Worm (Caenorhabditis elegans): ENCODE results near the gene F15H10.7.

DNA sequence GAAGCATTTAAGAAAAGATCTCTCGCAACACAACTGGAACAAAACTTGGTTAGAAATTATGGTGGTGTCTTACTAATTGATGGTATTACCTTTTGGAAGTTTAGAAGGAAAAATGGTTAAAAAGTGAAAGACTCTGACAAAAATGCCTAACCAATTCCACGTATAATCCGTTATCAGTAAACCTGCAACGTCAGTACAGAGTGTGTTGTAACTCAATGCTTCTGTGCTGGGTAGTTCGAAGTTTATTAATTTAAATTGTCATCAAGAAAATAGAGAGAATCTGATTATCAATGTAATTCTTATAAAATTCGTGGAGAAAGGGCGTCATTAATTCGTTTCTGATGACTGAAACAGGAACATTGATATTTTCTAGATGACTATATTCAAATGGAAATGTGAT lies 29.0 kb upstream of the F15H10.7 start:
- TF ChIP-seq unc-130 (tag; optimal IDR thresholded peaks at IDR 0.05) (no peak), nhr-76 (tag; optimal IDR thresholded peaks at IDR 0.05) (no peak), aha-1 (tag; optimal IDR thresholded peaks at IDR 0.05) (no peak), lsy-2 (tag; optimal IDR thresholded peaks at IDR 0.05) (no peak), efl-3 (GFP tag; optimal IDR thresholded peaks at IDR 0.05) (no peak), fos-1 (tag; optimal IDR thresholded peaks at IDR 0.05) (no peak), snpc-4 (tag; optimal IDR thresholded peaks at IDR 0.05) (no peak), ama-1 (optimal IDR thresholded peaks at IDR 0.05) (no peak), ceh-82 (tag; optimal IDR thresholded peaks at IDR 0.05) (no peak), jun-1 (tag; optimal IDR thresholded peaks at IDR 0.05) (no peak), pax-3 (tag; optimal IDR thresholded peaks at IDR 0.05) (no peak), nhr-237 (tag; optimal IDR thresholded peaks at IDR 0.05) (no peak)

Measured in whole organism, L1 larva.